Worm (Caenorhabditis elegans): ENCODE results near the gene F26C11.4.

DNA sequence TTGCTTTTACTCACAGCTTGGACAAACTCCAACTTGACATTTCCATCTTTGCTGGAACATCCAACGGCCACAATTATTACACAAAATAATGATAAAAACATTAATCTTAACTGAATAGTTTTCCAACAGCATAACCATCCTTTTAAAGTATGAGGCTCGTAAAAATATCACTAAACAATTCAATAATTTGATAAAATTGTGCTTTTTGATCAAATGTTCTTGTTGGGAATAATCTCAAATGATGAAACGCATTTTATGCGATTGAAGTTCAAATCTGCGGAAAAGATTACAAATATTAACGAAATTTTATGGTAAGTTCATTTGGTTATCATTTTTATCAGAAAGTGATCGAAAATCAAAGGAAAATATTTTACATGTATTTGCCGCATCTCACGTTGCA lies 4.4 kb upstream of the F26C11.4 start, which contains the start of gene pho-10:
- TF ChIP-seq elt-4 (tag; optimal IDR thresholded peaks at IDR 0.05) (no peak), ceh-34 (tag; optimal IDR thresholded peaks at IDR 0.05) (no peak), ceh-48 (tag; optimal IDR thresholded peaks at IDR 0.05) (no peak), ceh-45 (GFP tag; IDR thresholded peaks at IDR 0.05) (no peak)

All from whole organism, late embryonic.